Fruit fly (Drosophila melanogaster) whole organism, wandering third instar larva: ENCODE data around the gene dpr16.

Experiments used
- Dif ChIP-seq: fragments of 200-275, 200-300 bp; sonication (Bioruptor generic); optimal IDR thresholded peaks from 2 replicates; lab custom pipeline; 2018; ENCODE audit warnings: missing biosample characterization, missing genetic modification characterization; ENCODE audit not compliant: partially characterized antibody
- dmrt93B ChIP-seq: fragments of 200-800 bp; sonication (Bioruptor generic); optimal IDR thresholded peaks from 2 replicates; lab custom pipeline; 2018; ENCODE audit warnings: missing biosample characterization, mild to moderate bottlenecking, missing genetic modification characterization
- lola ChIP-seq: fragments of >200 bp; optimal IDR thresholded peaks from 2 replicates; lab custom pipeline; 2017; ENCODE audit warnings: missing biosample characterization, missing genetic modification characterization

DNA sequence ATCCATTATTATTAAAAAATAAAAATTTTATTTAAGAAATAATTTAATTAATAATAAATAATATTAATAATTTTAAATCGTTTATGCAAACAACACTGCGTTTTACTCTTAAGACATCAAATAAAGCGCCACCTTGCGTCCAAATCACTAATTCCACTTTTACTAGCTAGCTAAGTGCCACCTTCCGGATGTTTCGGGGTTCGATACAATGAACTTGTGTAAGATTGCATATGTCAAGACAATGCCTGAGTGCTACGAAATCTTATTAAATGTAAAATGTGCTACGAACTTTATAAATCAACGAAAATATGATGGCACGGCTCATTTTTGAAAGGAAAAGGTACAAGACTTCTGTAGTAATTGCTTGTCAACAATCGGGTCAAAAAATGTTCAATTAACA, 23.8 kb upstream of the dpr16 start:
- TF ChIP-seq dmrt93B (GFP tag; lab: Kevin White, UChicago), result peak; percentile 12
- TF ChIP-seq Dif (GFP tag; lab: Kevin White, UChicago), result peak; percentile 97
- no peak for TF ChIP-seq lola (GFP tag; lab: Kevin White, UChicago)
